Fruit fly (Drosophila melanogaster): ENCODE results near the gene SMC1.

dm6 chr3R:24079110-24079509 lies 21.0 kb downstream of the SMC1 start:
- no peak for TF ChIP-seq pan (optimal IDR thresholded peaks at IDR 0.05)
- no peak for TF ChIP-seq EcR (GFP tag; optimal IDR thresholded peaks at IDR 0.05)
- TF ChIP-seq usp (GFP tag; optimal IDR thresholded peaks at IDR 0.05) = no peak
- TF ChIP-seq CG8478 (optimal IDR thresholded peaks at IDR 0.05) = no peak

Measured in whole organism.